Worm (Caenorhabditis elegans): Measurements from ENCODE around the gene dpy-19.

Gene dpy-19

DNA sequence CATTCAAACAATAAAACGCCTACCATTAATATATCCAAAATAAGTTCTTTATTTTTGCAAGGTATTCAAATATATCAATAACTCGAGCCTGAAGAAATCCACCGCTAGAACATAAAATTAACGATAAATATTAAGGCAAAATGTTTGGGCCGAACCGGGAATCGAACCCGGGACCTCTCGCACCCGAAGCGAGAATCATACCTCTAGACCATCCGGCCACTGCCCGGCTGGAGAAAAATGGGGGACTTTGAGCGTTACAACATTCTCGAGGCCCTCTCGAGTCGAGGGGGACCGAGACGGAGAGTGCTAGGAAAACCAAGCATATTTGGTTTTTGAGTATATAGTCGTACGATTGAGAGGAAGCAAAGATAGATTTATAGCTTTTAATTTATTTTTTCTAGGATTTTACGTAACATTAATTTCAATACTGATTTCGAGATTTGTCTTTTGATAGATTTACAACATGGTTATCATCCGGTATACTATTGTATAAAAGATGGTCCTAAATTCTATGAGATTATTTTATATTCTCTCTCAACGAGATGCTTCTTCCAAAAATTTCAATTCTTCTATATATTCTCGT is 17.0 kb downstream of the dpy-19 start, which contains the start of gene flp-23 (continued):
- TF ChIP-seq C38D4.7 (GFP tag; optimal IDR thresholded peaks at IDR 0.05) = peak; percentile 54
- TF ChIP-seq F13H6.1 (tag; optimal IDR thresholded peaks at IDR 0.05) = no peak
- no peak for TF ChIP-seq lim-6 (tag; optimal IDR thresholded peaks at IDR 0.05)
- peak; percentile 65 for TF ChIP-seq ceh-34 (tag; optimal IDR thresholded peaks at IDR 0.05)
- peak; percentile 6 for TF ChIP-seq ets-4 (tag; optimal IDR thresholded peaks at IDR 0.05)
- TF ChIP-seq ceh-24 (tag; optimal IDR thresholded peaks at IDR 0.05) = peak; percentile 10
- peak; percentile 60 for TF ChIP-seq hlh-6 (tag; optimal IDR thresholded peaks at IDR 0.05)
- TF ChIP-seq unc-55 (GFP tag; optimal IDR thresholded peaks at IDR 0.05) = no peak
- TF ChIP-seq pros-1 (tag; optimal IDR thresholded peaks at IDR 0.05) = no peak
- peak; percentile 42 for TF ChIP-seq K02D7.2 (tag; optimal IDR thresholded peaks at IDR 0.05)
- TF ChIP-seq rnt-1 (tag; optimal IDR thresholded peaks at IDR 0.05) = peak; percentile 33
- no peak for TF ChIP-seq hlh-8 (tag; optimal IDR thresholded peaks at IDR 0.05)
- no peak for TF ChIP-seq fkh-10 (GFP tag; optimal IDR thresholded peaks at IDR 0.05)
- TF ChIP-seq npax-4 (tag; optimal IDR thresholded peaks at IDR 0.05) = peak; percentile 60
- TF ChIP-seq ceh-18 (tag; optimal IDR thresholded peaks at IDR 0.05) = peak; percentile 39
- TF ChIP-seq fkh-6 (tag; optimal IDR thresholded peaks at IDR 0.05) = peak; percentile 68
- TF ChIP-seq ceh-30 (tag; optimal IDR thresholded peaks at IDR 0.05) = no peak
- TF ChIP-seq fax-1 (tag; optimal IDR thresholded peaks at IDR 0.05) = peak; percentile 60
- peak; percentile 53 for TF ChIP-seq sox-2 (GFP tag; IDR thresholded peaks at IDR 0.05)
- TF ChIP-seq dmd-4 (tag; optimal IDR thresholded peaks at IDR 0.05; ENCODE audit: borderline replicate concordance) = peak; percentile 54
- TF ChIP-seq hlh-13 (GFP tag; optimal IDR thresholded peaks at IDR 0.05) = no peak
- TF ChIP-seq unc-3 (GFP tag; conservative IDR thresholded peaks at IDR 0.05) = peak; percentile 65; the same call in 1 of the 2 replicates
- TF ChIP-seq unc-3 (tag; optimal IDR thresholded peaks at IDR 0.05) = peak; percentile 23
- peak; percentile 51 for TF ChIP-seq T23F11.4 (GFP tag; optimal IDR thresholded peaks at IDR 0.05)
- TF ChIP-seq ceh-19 (GFP tag; optimal IDR thresholded peaks at IDR 0.05) = peak; percentile 64
- no peak for TF ChIP-seq ceh-45 (GFP tag; IDR thresholded peaks at IDR 0.05)
- TF ChIP-seq tbx-7 (tag; optimal IDR thresholded peaks at IDR 0.05) = peak; percentile 16
- TF ChIP-seq lin-11 (tag; optimal IDR thresholded peaks at IDR 0.05) = peak; percentile 66
- TF ChIP-seq hlh-15 (tag; optimal IDR thresholded peaks at IDR 0.05) = peak; percentile 29
- TF ChIP-seq ttx-3 (tag; optimal IDR thresholded peaks at IDR 0.05) = peak; percentile 57
- TF ChIP-seq pha-4 (tag; optimal IDR thresholded peaks at IDR 0.05) = no peak

ce11 chrIII:8648589-8648988 is 18.7 kb downstream of the dpy-19 start, which contains the start of gene F22B7.3:
Gene F22B7.3, plus strand, starts transcription at chrIII:8648889.
- TF ChIP-seq nhr-232 (tag; optimal IDR thresholded peaks at IDR 0.05) (no peak), zip-5 (tag; optimal IDR thresholded peaks at IDR 0.05) (no peak), fkh-6 (tag; optimal IDR thresholded peaks at IDR 0.05) (no peak), ceh-14 (tag; optimal IDR thresholded peaks at IDR 0.05) (no peak), pag-3 (tag; optimal IDR thresholded peaks at IDR 0.05; ENCODE audit: borderline replicate concordance) (no peak), F13H6.1 (tag; optimal IDR thresholded peaks at IDR 0.05) (no peak), C38D4.7 (GFP tag; optimal IDR thresholded peaks at IDR 0.05) (no peak), tbx-2 (tag; optimal IDR thresholded peaks at IDR 0.05) (no peak), mec-3 (tag; optimal IDR thresholded peaks at IDR 0.05; ENCODE audit: borderline replicate concordance) (no peak), madf-2 (tag; optimal IDR thresholded peaks at IDR 0.05) (no peak), ttx-3 (tag; optimal IDR thresholded peaks at IDR 0.05) (no peak), elt-2 (tag; optimal IDR thresholded peaks at IDR 0.05) (no peak), fax-1 (tag; optimal IDR thresholded peaks at IDR 0.05) (no peak), ceh-19 (GFP tag; optimal IDR thresholded peaks at IDR 0.05) (no peak), unc-42 (tag; optimal IDR thresholded peaks at IDR 0.05) (no peak), syd-9 (tag; optimal IDR thresholded peaks at IDR 0.05) (no peak)

All from whole organism, late embryonic.